Worm (Caenorhabditis elegans) whole organism, L2 larva: ENCODE results near the gene clec-56.

Experiments used
- ZK546.5 ChIP-seq: sonication (generic microtip); optimal IDR thresholded peaks from 2 replicates; lab custom pipeline; 2017; ENCODE audit warnings: missing biosample characterization, missing genetic modification characterization
- aly-2 ChIP-seq: fragments of 150-350 bp; optimal IDR thresholded peaks from 2 replicates; lab custom pipeline; 2014; ENCODE audit warnings: missing biosample characterization, missing genetic modification characterization
- ama-1 ChIP-seq: fragments of 150-350 bp; optimal IDR thresholded peaks from 2 replicates; lab custom pipeline; 2018; ENCODE audit warnings: inconsistent platforms
- lin-11 ChIP-seq: fragments of 150-350 bp; sonication (generic microtip); optimal IDR thresholded peaks from 2 replicates; lab custom pipeline; 2014; ENCODE audit warnings: missing biosample characterization, missing genetic modification characterization, inconsistent platforms, mixed read lengths
- nhr-11 ChIP-seq: fragments of 150-350 bp; optimal IDR thresholded peaks from 2 replicates; lab custom pipeline; 2014; ENCODE audit warnings: missing biosample characterization, missing genetic modification characterization
- snpc-4 ChIP-seq: fragments of 150-350 bp; optimal IDR thresholded peaks from 2 replicates; lab custom pipeline; 2014; ENCODE audit warnings: missing biosample characterization, missing genetic modification characterization

- TF ChIP-seq aly-2 (tag; lab: Kevin White, UChicago) (no peak), ama-1 (lab: Kevin White, UChicago) (peak; percentile 7), nhr-11 (no peak), ZK546.5 (no peak), lin-11 (tag; lab: Kevin White, UChicago) (no peak), snpc-4 (tag; lab: Kevin White, UChicago) (peak; percentile 96)
Measured at ce11 chrV:14468196-14468874, 5.9 kb upstream of the clec-56 start, which contains the start of gene srz-97.
